Worm (Caenorhabditis elegans) whole organism, L4/young adult: ENCODE data around the gene dbt-1.

Experiments used
- W03F9.2 ChIP-seq: fragments of 150-350 bp; optimal IDR thresholded peaks from 2 replicates; lab custom pipeline; 2014; ENCODE audit warnings: missing biosample characterization, missing genetic modification characterization
- him-1 ChIP-seq: sonication (generic microtip); optimal IDR thresholded peaks from 2 replicates; lab custom pipeline; 2016; ENCODE audit warnings: missing genotype, missing genetic modification reagents, missing genetic modification characterization, missing compliant biosample characterization

- TF ChIP-seq him-1 (tag; lab: Kevin White, UChicago) (no peak), W03F9.2 (tag; lab: Kevin White, UChicago) (no peak)
These were observed 24.8 kb downstream of the dbt-1 start for ce11 chrII:7920178-7920577.
